Fruit fly (Drosophila melanogaster) whole organism, prepupa: ENCODE measurements around the gene CG10286.

ENCODE experiments used
- CG10631 ChIP-seq: fragments of 200-800 bp; sonication (Bioruptor generic); optimal IDR thresholded peaks from 2 replicates; lab custom pipeline; 2016; ENCODE audit warnings: missing biosample characterization, missing genetic modification characterization
- CG11294 ChIP-seq: fragments of 200-800 bp; sonication (Bioruptor generic); IDR thresholded peaks from 2 replicates; pipeline ENCODE4 v1.3.6; 2022; ENCODE audit warnings: missing biosample characterization, missing genetic modification characterization
- CG11762 ChIP-seq: fragments of 200-800 bp; sonication (Bioruptor generic); optimal IDR thresholded peaks from 3 replicates; lab custom pipeline; 2016; ENCODE audit warnings: missing biosample characterization, missing genetic modification characterization; ENCODE audit not compliant: insufficient read depth
- CG15336 ChIP-seq: fragments of 200-800 bp; sonication (Bioruptor generic); IDR thresholded peaks from 2 replicates; pipeline ENCODE4 v1.3.6; 2022; ENCODE audit warnings: missing biosample characterization, missing genetic modification characterization
- CG1621 ChIP-seq: fragments of 200-800 bp; sonication (Bioruptor generic); optimal IDR thresholded peaks from 3 replicates; lab custom pipeline; 2018; ENCODE audit warnings: missing biosample characterization, mild to moderate bottlenecking, missing genetic modification characterization
- CG16779 ChIP-seq: fragments of 200-800 bp; sonication (Bioruptor generic); optimal IDR thresholded peaks from 3 replicates; lab custom pipeline; 2017; ENCODE audit warnings: missing biosample characterization, mild to moderate bottlenecking, missing genetic modification characterization
- CG3032 ChIP-seq: fragments of 200-800 bp; optimal IDR thresholded peaks from 2 replicates; lab custom pipeline; 2019; ENCODE audit warnings: missing biosample characterization, mild to moderate bottlenecking, missing genetic modification characterization, moderate library complexity
- CG31627 ChIP-seq: fragments of 200-800 bp; sonication (Bioruptor generic); optimal IDR thresholded peaks from 3 replicates; lab custom pipeline; 2016; ENCODE audit warnings: missing biosample characterization, missing genetic modification characterization
- CG32006 ChIP-seq: fragments of 200-800 bp; sonication (Bioruptor generic); optimal IDR thresholded peaks from 3 replicates; lab custom pipeline; 2017; ENCODE audit warnings: missing biosample characterization, mild to moderate bottlenecking, missing genetic modification characterization
- CG6163 ChIP-seq: fragments of 200-800 bp; sonication (Bioruptor generic); IDR thresholded peaks from 3 replicates; pipeline ENCODE4 v1.3.6; 2022; ENCODE audit warnings: missing biosample characterization, missing genetic modification characterization
- CG6792 ChIP-seq: fragments of 200-800 bp; sonication (Bioruptor generic); optimal IDR thresholded peaks from 3 replicates; lab custom pipeline; 2016; ENCODE audit warnings: missing biosample characterization, missing genetic modification characterization
- CG6854 ChIP-seq: fragments of 200-800 bp; sonication (Bioruptor generic); optimal IDR thresholded peaks from 2 replicates; lab custom pipeline; 2017; ENCODE audit warnings: missing biosample characterization, mild to moderate bottlenecking, missing genetic modification characterization
- CG8119 ChIP-seq: fragments of 200-800 bp; sonication (Bioruptor generic); IDR thresholded peaks from 3 replicates; pipeline ENCODE4 v1.3.6; 2022; ENCODE audit warnings: missing biosample characterization, missing genetic modification characterization
- CG8319 ChIP-seq: fragments of 200-800 bp; sonication (Bioruptor generic); optimal IDR thresholded peaks from 3 replicates; lab custom pipeline; 2016; ENCODE audit warnings: missing biosample characterization, missing genetic modification characterization
- CG8632 ChIP-seq: fragments of 200-800 bp; sonication (Bioruptor generic); optimal IDR thresholded peaks from 3 replicates; lab custom pipeline; 2016; ENCODE audit warnings: missing biosample characterization, missing genetic modification characterization
- CG9139 ChIP-seq: fragments of 200-800 bp; sonication (Bioruptor generic); optimal IDR thresholded peaks from 3 replicates; lab custom pipeline; 2017; ENCODE audit warnings: missing biosample characterization, mild to moderate bottlenecking, missing genetic modification characterization
- Eip75B ChIP-seq: fragments of 200-800 bp; sonication (Bioruptor generic); optimal IDR thresholded peaks from 3 replicates; lab custom pipeline; 2016; ENCODE audit warnings: missing biosample characterization, missing genetic modification characterization
- Eip78C ChIP-seq: fragments of 200-800 bp; sonication (Bioruptor generic); peaks from one replicate; lab custom pipeline; 2016; ENCODE audit warnings: missing biosample characterization, missing genetic modification characterization
- Ets96B ChIP-seq: fragments of 200-800 bp; optimal IDR thresholded peaks from 2 replicates; lab custom pipeline; 2019; ENCODE audit warnings: missing biosample characterization, mild to moderate bottlenecking, missing genetic modification characterization, moderate library complexity
- Hr39 ChIP-seq: fragments of 200-800 bp; sonication (Bioruptor generic); optimal IDR thresholded peaks from 2 replicates; lab custom pipeline; 2016; ENCODE audit warnings: missing biosample characterization, missing genetic modification characterization
- Met ChIP-seq: fragments of 200-800 bp; sonication (Bioruptor generic); optimal IDR thresholded peaks from 3 replicates; lab custom pipeline; 2016; ENCODE audit warnings: missing biosample characterization, missing genetic modification characterization
- Sox14 ChIP-seq: fragments of 200-800 bp; sonication (Bioruptor generic); optimal IDR thresholded peaks from 3 replicates; lab custom pipeline; 2016; ENCODE audit warnings: missing biosample characterization, missing genetic modification characterization
- Sox15 ChIP-seq: fragments of 200-800 bp; sonication (Bioruptor generic); optimal IDR thresholded peaks from 3 replicates; lab custom pipeline; 2016; ENCODE audit warnings: missing biosample characterization, missing genetic modification characterization
- achi ChIP-seq: fragments of 200-800 bp; sonication (Bioruptor generic); optimal IDR thresholded peaks from 3 replicates; lab custom pipeline; 2016; ENCODE audit warnings: missing biosample characterization, missing genetic modification characterization
- acj6 ChIP-seq: fragments of 200-800 bp; sonication (Bioruptor generic); optimal IDR thresholded peaks from 3 replicates; lab custom pipeline; 2016; ENCODE audit warnings: missing biosample characterization, missing genetic modification characterization
- cyc ChIP-seq: fragments of 200-800 bp; sonication (Bioruptor generic); optimal IDR thresholded peaks from 3 replicates; lab custom pipeline; 2016; ENCODE audit warnings: missing biosample characterization, missing genetic modification characterization
- dac ChIP-seq: fragments of 200-800 bp; sonication (Bioruptor generic); optimal IDR thresholded peaks from 2 replicates; lab custom pipeline; 2017; ENCODE audit warnings: missing biosample characterization, mild to moderate bottlenecking, missing genetic modification characterization
- dsx ChIP-seq: fragments of 200-800 bp; optimal IDR thresholded peaks from 3 replicates; lab custom pipeline; 2019; ENCODE audit warnings: missing biosample characterization, mild to moderate bottlenecking, missing genetic modification characterization, moderate library complexity; ENCODE audit not compliant: poor library complexity, severe bottlenecking
- fd59A ChIP-seq: fragments of 200-800 bp; sonication (Bioruptor generic); optimal IDR thresholded peaks from 2 replicates; lab custom pipeline; 2017; ENCODE audit warnings: missing biosample characterization, mild to moderate bottlenecking, missing genetic modification characterization, missing genetic modification reagents
- fd85E ChIP-seq: fragments of 200-800 bp; sonication (Bioruptor generic); optimal IDR thresholded peaks from 3 replicates; lab custom pipeline; 2016; ENCODE audit warnings: missing biosample characterization, missing genetic modification characterization
- fkh ChIP-seq: fragments of 200-800 bp; sonication (Bioruptor generic); optimal IDR thresholded peaks from 3 replicates; lab custom pipeline; 2017; ENCODE audit warnings: missing biosample characterization, mild to moderate bottlenecking, missing genetic modification characterization, moderate library complexity
- salr ChIP-seq, 2 experiments: fragments of 200-800 bp; sonication (Bioruptor generic); optimal IDR thresholded peaks; 3 replicates each; lab custom pipeline; 2016 to 2018; ENCODE audit warnings: missing biosample characterization in 2 of 2, missing genetic modification characterization in 2 of 2, mild to moderate bottlenecking in 1 of 2
- svp ChIP-seq: fragments of 200-800 bp; sonication (Bioruptor generic); peaks from one replicate; lab custom pipeline; 2016; ENCODE audit warnings: missing biosample characterization, missing genetic modification characterization
- topi ChIP-seq: fragments of 200-800 bp; sonication (Bioruptor generic); optimal IDR thresholded peaks from 3 replicates; lab custom pipeline; 2016; ENCODE audit warnings: missing biosample characterization, missing genetic modification characterization
- vri ChIP-seq: fragments of 200-800 bp; sonication (Bioruptor generic); optimal IDR thresholded peaks from 3 replicates; lab custom pipeline; 2016; ENCODE audit warnings: missing biosample characterization, mild to moderate bottlenecking, missing genetic modification characterization

Gene CG10286

dm6 chr3R:6416242-6416641 is 47.5 kb downstream of the CG10286 start (continued):
- TF ChIP-seq Met (GFP tag; lab: Kevin White, UChicago) = peak; percentile 40
- peak; percentile 14 for TF ChIP-seq CG10631 (GFP tag; lab: Kevin White, UChicago)
- peak; percentile 45; the same call in 2 of the 3 replicates for TF ChIP-seq CG8119 (GFP tag; lab: Robert Waterston, UW)
- TF ChIP-seq CG8319 (GFP tag; lab: Kevin White, UChicago) = no peak
- peak; percentile 60 for TF ChIP-seq Hr39 (GFP tag; lab: Kevin White, UChicago)
- no peak for TF ChIP-seq fd85E (GFP tag; lab: Kevin White, UChicago)
- TF ChIP-seq salr (GFP tag; optimal IDR thresholded peaks at IDR 0.05; lab: Kevin White, UChicago) = no peak
- TF ChIP-seq vri (GFP tag; lab: Kevin White, UChicago) = peak; percentile 38
- TF ChIP-seq CG3032 (tag; lab: Kevin White, UChicago) = peak; percentile 27
- peak; percentile 38 for TF ChIP-seq CG32006
- peak; percentile 2 for TF ChIP-seq CG8632
- TF ChIP-seq CG6854 = no peak
- TF ChIP-seq achi (GFP tag; lab: Kevin White, UChicago) = peak; percentile 41
- peak; percentile 41 for TF ChIP-seq topi
- peak; percentile 9 for TF ChIP-seq fd59A (GFP tag; lab: Kevin White, UChicago)

dm6 chr3R:6419103-6419502 is 50.3 kb downstream of the CG10286 start:
- no peak for TF ChIP-seq salr (GFP tag; optimal IDR thresholded peaks at IDR 0.05; lab: Kevin White, UChicago)
- TF ChIP-seq cyc (GFP tag; lab: Kevin White, UChicago) = no peak
- no peak for TF ChIP-seq fkh (GFP tag; lab: Kevin White, UChicago)
- TF ChIP-seq CG32006 = no peak
- TF ChIP-seq CG6792 (GFP tag; lab: Kevin White, UChicago) = no peak
- TF ChIP-seq CG8319 (GFP tag; lab: Kevin White, UChicago) = no peak

- TF ChIP-seq acj6 (GFP tag; lab: Kevin White, UChicago) = no peak
- no peak for TF ChIP-seq dsx (GFP tag; lab: Kevin White, UChicago)
- peak; percentile 24 for TF ChIP-seq Sox14 (GFP tag; lab: Kevin White, UChicago)
- no peak for TF ChIP-seq CG11294 (GFP tag; lab: Robert Waterston, UW)
- no peak for TF ChIP-seq Sox15 (GFP tag; lab: Kevin White, UChicago)
- TF ChIP-seq vri (GFP tag; lab: Kevin White, UChicago) = peak; percentile 9
- peak; percentile 85 for TF ChIP-seq svp
- TF ChIP-seq CG6792 (GFP tag; lab: Kevin White, UChicago) = no peak
- TF ChIP-seq CG6163 (GFP tag; lab: Robert Waterston, UW) = peak; percentile 47; the same call in 1 of the 3 replicates
- TF ChIP-seq Eip78C (GFP tag; lab: Kevin White, UChicago) = no peak
- TF ChIP-seq CG32006 = no peak
- no peak for TF ChIP-seq CG8319 (GFP tag; lab: Kevin White, UChicago)
- no peak for TF ChIP-seq CG10631 (GFP tag; lab: Kevin White, UChicago)
- no peak for TF ChIP-seq CG9139
- TF ChIP-seq salr (GFP tag; optimal IDR thresholded peaks at IDR 0.05; lab: Kevin White, UChicago) = no peak
- TF ChIP-seq Ets96B (tag; lab: Kevin White, UChicago) = no peak
- TF ChIP-seq CG1621 = no peak
- TF ChIP-seq dac (GFP tag; lab: Kevin White, UChicago) = no peak
- no peak for TF ChIP-seq topi
- no peak for TF ChIP-seq CG16779 (tag; lab: Kevin White, UChicago)
- no peak for TF ChIP-seq CG31627 (GFP tag; lab: Kevin White, UChicago)
- TF ChIP-seq CG11762 (GFP tag; lab: Kevin White, UChicago) = no peak
- no peak for TF ChIP-seq CG3032 (tag; lab: Kevin White, UChicago)
- TF ChIP-seq fd59A (GFP tag; lab: Kevin White, UChicago) = no peak
- peak; percentile 19 for TF ChIP-seq Eip75B
- 0 out of 2 replicates have a peak, but pooled peaks have one; percentile 11 for TF ChIP-seq CG15336 (GFP tag; lab: Robert Waterston, UW)
Observed at dm6 chr3R:6419942-6420341, 51.2 kb downstream of the CG10286 start.
